Worm (Caenorhabditis elegans) whole organism, young adult: ENCODE measurements around the gene zyg-11.

ENCODE experiments used
- B0035.1 ChIP-seq: sonication (generic microtip); optimal IDR thresholded peaks from 2 replicates; lab custom pipeline; 2016; ENCODE audit warnings: missing genetic modification characterization, mild to moderate bottlenecking, missing compliant biosample characterization, missing genotype, missing genetic modification reagents
- F57C9.4 ChIP-seq: sonication (generic microtip); optimal IDR thresholded peaks from 2 replicates; lab custom pipeline; 2017; ENCODE audit warnings: mild to moderate bottlenecking, missing genetic modification characterization, missing compliant biosample characterization
- K12H6.12 ChIP-seq: fragments of 200-800 bp; sonication (Bioruptor generic); optimal IDR thresholded peaks from 2 replicates; lab custom pipeline; 2018; ENCODE audit warnings: mild to moderate bottlenecking, missing genetic modification characterization, missing compliant biosample characterization
- Y67H2A.10 ChIP-seq: fragments of 200-800 bp; sonication (Bioruptor generic); conservative IDR thresholded peaks from 2 replicates; pipeline ENCODE4 v1.3.6; 2022; ENCODE audit warnings: missing genetic modification reagents, missing genetic modification characterization, missing compliant biosample characterization
- akir-1 ChIP-seq: fragments of 200-800 bp; sonication (Bioruptor generic); optimal IDR thresholded peaks from 2 replicates; lab custom pipeline; 2018; ENCODE audit warnings: mild to moderate bottlenecking, missing genetic modification characterization, moderate library complexity, missing compliant biosample characterization
- aptf-3 ChIP-seq: fragments of 200-800 bp; sonication (Bioruptor generic); IDR thresholded peaks from 2 replicates; pipeline ENCODE4 v1.3.6; 2022; ENCODE audit warnings: missing genetic modification characterization, missing compliant biosample characterization
- ceh-58 ChIP-seq: fragments of 200-800 bp; sonication (Bioruptor generic); IDR thresholded peaks from 2 replicates; pipeline ENCODE4 v1.3.6; 2022; ENCODE audit warnings: missing genetic modification characterization, missing compliant biosample characterization
- hmg-20 ChIP-seq: fragments of 200-800 bp; sonication (Bioruptor generic); IDR thresholded peaks from 2 replicates; pipeline ENCODE4 v1.3.6; 2022; ENCODE audit warnings: missing genetic modification reagents, missing genetic modification characterization, missing compliant biosample characterization
- nfya-1 ChIP-seq: sonication (generic microtip); optimal IDR thresholded peaks from 2 replicates; lab custom pipeline; 2017; ENCODE audit warnings: antibody characterized with exemption, missing compliant biosample characterization, missing genetic modification characterization, borderline replicate concordance; ENCODE audit not compliant: insufficient read depth
- pha-4 ChIP-seq: fragments of 150-350 bp; sonication (generic microtip); optimal IDR thresholded peaks from 2 replicates; lab custom pipeline; 2014; ENCODE audit warnings: missing biosample characterization, missing genetic modification reagents, missing genetic modification characterization
- repo-1 ChIP-seq: sonication (generic microtip); optimal IDR thresholded peaks from 2 replicates; lab custom pipeline; 2017; ENCODE audit warnings: mild to moderate bottlenecking, missing genetic modification characterization, missing compliant biosample characterization
- snpc-4 ChIP-seq, 5 experiments: fragments of 150-350 bp in 1 of 5; sonication (generic microtip) in 4 of 5; optimal IDR thresholded peaks; 2 replicates each; lab custom pipeline; 2014 to 2018; ENCODE audit warnings: missing genetic modification characterization in 5 of 5, missing biosample characterization in 3 of 5, antibody characterized with exemption in 2 of 5, mild to moderate bottlenecking in 2 of 5, missing compliant biosample characterization in 2 of 5, missing genotype in 2 of 5, moderate library complexity in 2 of 5, missing genetic modification reagents in 1 of 5
- tbx-9 ChIP-seq: sonication (generic microtip); optimal IDR thresholded peaks from 2 replicates; lab custom pipeline; 2016; ENCODE audit warnings: borderline replicate concordance, missing genetic modification characterization, inconsistent platforms, missing compliant biosample characterization

- no peak for TF ChIP-seq aptf-3
- TF ChIP-seq pha-4: no peak
- no peak for TF ChIP-seq tbx-9
- TF ChIP-seq F57C9.4 (tag; lab: Kevin White, UChicago): no peak
- TF ChIP-seq repo-1: no peak
- no peak for TF ChIP-seq hmg-20
- TF ChIP-seq B0035.1: no peak
- no peak for TF ChIP-seq snpc-4 (GFP tag; optimal IDR thresholded peaks at IDR 0.05; lab: Kevin White, UChicago)
- TF ChIP-seq snpc-4 (tag; optimal IDR thresholded peaks at IDR 0.05; lab: Kevin White, UChicago): peak in 1 of 4 experiments; percentile 6
- TF ChIP-seq ceh-58 (GFP tag; lab: Robert Waterston, UW): no peak
- TF ChIP-seq Y67H2A.10 (GFP tag; lab: Robert Waterston, UW): peak; percentile 51; the same call in 1 of the 2 replicates
- no peak for TF ChIP-seq K12H6.12 (tag; lab: Kevin White, UChicago)
- TF ChIP-seq akir-1 (GFP tag; lab: Kevin White, UChicago): peak; percentile 28
- TF ChIP-seq nfya-1 (tag; lab: Kevin White, UChicago): no peak
Observed at ce11 chrII:8016761-8017160, 719 bp upstream of the zyg-11 start.
